Fruit fly (Drosophila melanogaster) whole organism, adult: ENCODE data around the gene CG7044.

Experiments
- CG11617 ChIP-seq: fragments of 200-800 bp; sonication (Bioruptor generic); optimal IDR thresholded peaks from 2 replicates; lab custom pipeline; 2017; ENCODE audit warnings: mild to moderate bottlenecking, missing biosample characterization, missing genetic modification reagents, missing genetic modification characterization
- CG12768 ChIP-seq: fragments of 200-800 bp; sonication (Bioruptor generic); optimal IDR thresholded peaks from 2 replicates; lab custom pipeline; 2017; ENCODE audit warnings: missing biosample characterization, missing genetic modification characterization, mild to moderate bottlenecking, moderate library complexity, missing genetic modification reagents
- CG1620 ChIP-seq: fragments of 200-800 bp; sonication (Bioruptor generic); optimal IDR thresholded peaks from 2 replicates; lab custom pipeline; 2016; ENCODE audit warnings: missing biosample characterization, missing genetic modification characterization
- CG7045 ChIP-seq: fragments of 200-800 bp; sonication (Bioruptor generic); optimal IDR thresholded peaks from 2 replicates; lab custom pipeline; 2017; ENCODE audit warnings: missing biosample characterization, mild to moderate bottlenecking, missing genetic modification characterization
- Clk ChIP-seq: fragments of 200-800 bp; sonication (Bioruptor generic); optimal IDR thresholded peaks from 2 replicates; lab custom pipeline; 2017; ENCODE audit warnings: missing biosample characterization, missing genetic modification characterization
- bab1 ChIP-seq: fragments of 200-800 bp; sonication (Bioruptor generic); optimal IDR thresholded peaks from 3 replicates; lab custom pipeline; 2019; ENCODE audit warnings: missing biosample characterization, mild to moderate bottlenecking, missing genetic modification characterization, moderate library complexity
- kay ChIP-seq: fragments of 200-800 bp; sonication (Bioruptor generic); peaks from one replicate; lab custom pipeline; 2016; ENCODE audit warnings: missing biosample characterization, missing genetic modification characterization, borderline replicate concordance
- ovo ChIP-seq: fragments of 200-800 bp; sonication (Bioruptor generic); optimal IDR thresholded peaks from 2 replicates; lab custom pipeline; 2016; ENCODE audit warnings: missing biosample characterization, missing genetic modification characterization
- toe ChIP-seq: fragments of 200-800 bp; sonication (Bioruptor generic); optimal IDR thresholded peaks from 2 replicates; lab custom pipeline; 2016; ENCODE audit warnings: missing biosample characterization, missing genetic modification characterization

DNA sequence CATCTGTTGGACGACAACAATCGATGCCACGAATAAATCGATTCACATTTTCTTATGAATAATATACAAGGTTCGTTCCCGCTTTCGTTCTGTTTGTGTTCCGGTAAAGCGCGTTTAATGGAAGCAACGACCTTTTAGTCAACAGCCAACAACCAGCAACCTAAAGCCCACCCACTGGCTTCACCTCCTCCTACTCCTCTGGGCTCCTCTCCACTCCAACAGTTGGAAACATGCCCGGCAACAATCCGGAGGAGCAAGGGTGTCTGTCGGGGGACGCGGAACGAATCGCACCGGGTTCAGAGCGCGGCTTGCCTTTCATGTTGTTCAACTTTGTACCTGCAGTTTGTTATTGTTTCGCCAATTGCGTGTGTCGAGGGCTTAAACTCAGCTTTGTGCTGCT, 22.7 kb upstream of the CG7044 start:
- no peak for TF ChIP-seq ovo
- TF ChIP-seq kay (GFP tag; lab: Kevin White, UChicago), result no peak
- TF ChIP-seq CG1620, result no peak
- TF ChIP-seq bab1 (GFP tag; lab: Kevin White, UChicago), result no peak
- no peak for TF ChIP-seq Clk (GFP tag; lab: Kevin White, UChicago)
- no peak for TF ChIP-seq CG12768 (GFP tag; lab: Kevin White, UChicago)
- TF ChIP-seq toe (GFP tag; lab: Kevin White, UChicago), result no peak
- TF ChIP-seq CG7045 (GFP tag; lab: Kevin White, UChicago), result no peak
- TF ChIP-seq CG11617 (GFP tag; lab: Kevin White, UChicago), result no peak
